Worm (Caenorhabditis elegans): ENCODE measurements around the gene F16G10.3.

ce11 chrII:2352546-2352945 is 19.6 kb upstream of the F16G10.3 start, which contains the start of gene F43C11.10:
- TF ChIP-seq irx-1 (tag; optimal IDR thresholded peaks at IDR 0.05), result no peak
- TF ChIP-seq zag-1 (tag; optimal IDR thresholded peaks at IDR 0.05), result no peak
- no peak for TF ChIP-seq snpc-4 (tag; optimal IDR thresholded peaks at IDR 0.05)
- no peak for TF ChIP-seq mab-9 (GFP tag; IDR thresholded peaks at IDR 0.05)
- TF ChIP-seq unc-62 (GFP tag; optimal IDR thresholded peaks at IDR 0.05), result no peak
- TF ChIP-seq alr-1 (tag; optimal IDR thresholded peaks at IDR 0.05; ENCODE audit: borderline replicate concordance), result no peak
- no peak for TF ChIP-seq nhr-28 (tag; optimal IDR thresholded peaks at IDR 0.05)
- no peak for TF ChIP-seq blmp-1 (tag; optimal IDR thresholded peaks at IDR 0.05)
- no peak for TF ChIP-seq ama-1 (optimal IDR thresholded peaks at IDR 0.05)
- no peak for TF ChIP-seq aly-2 (tag; optimal IDR thresholded peaks at IDR 0.05)
- TF ChIP-seq nhr-11 (tag; optimal IDR thresholded peaks at IDR 0.05), result no peak

Data from whole organism, L1 larva.